Fruit fly (Drosophila melanogaster) whole organism, embryonic: Measurements from ENCODE around the gene kek6.
A peak's percentile ranks its signal among the peaks of the same experiment; 100 is the strongest.

Experiments
- Bgb ChIP-seq: fragments of 200-800 bp; sonication (Bioruptor generic); IDR thresholded peaks from 2 replicates; pipeline ENCODE4 v1.3.6; 2022; ENCODE audit warnings: missing biosample characterization, missing genetic modification characterization; ENCODE audit not compliant: partially characterized antibody
- CG11696 ChIP-seq: fragments of 200-800 bp; sonication (Bioruptor generic); IDR thresholded peaks from 2 replicates; pipeline ENCODE4 v1.3.6; 2022; ENCODE audit warnings: missing biosample characterization, missing genetic modification characterization
- CG1233 ChIP-seq: fragments of 200-800 bp; sonication (Bioruptor generic); optimal IDR thresholded peaks from 4 replicates; lab custom pipeline; 2018; ENCODE audit warnings: missing biosample characterization, mild to moderate bottlenecking, missing genetic modification characterization
- CG14860 ChIP-seq: fragments of 200-800 bp; sonication (Bioruptor generic); IDR thresholded peaks from 3 replicates; pipeline ENCODE4 v1.3.6; 2022; ENCODE audit warnings: missing biosample characterization, missing genetic modification characterization; ENCODE audit not compliant: partially characterized antibody
- CG17829 ChIP-seq: fragments of 200-800 bp; optimal IDR thresholded peaks from 2 replicates; lab custom pipeline; 2019; ENCODE audit warnings: missing biosample characterization, mild to moderate bottlenecking, missing genetic modification characterization, moderate library complexity
- CG2875 ChIP-seq: fragments of 200-800 bp; sonication (Bioruptor generic); optimal IDR thresholded peaks from 2 replicates; lab custom pipeline; 2017; ENCODE audit warnings: missing biosample characterization, mild to moderate bottlenecking, missing genetic modification characterization, missing genetic modification reagents
- CG3163 ChIP-seq: fragments of 200-800 bp; sonication (Bioruptor generic); optimal IDR thresholded peaks from 3 replicates; lab custom pipeline; 2016; ENCODE audit warnings: missing biosample characterization, missing genetic modification characterization
- CG32767 ChIP-seq: fragments of 200-800 bp; sonication (Bioruptor generic); IDR thresholded peaks from 2 replicates; pipeline ENCODE4 v1.3.6; 2022; ENCODE audit warnings: missing biosample characterization, missing genetic modification characterization
- CG3407 ChIP-seq: fragments of 200-800 bp; sonication (Bioruptor generic); optimal IDR thresholded peaks from 2 replicates; lab custom pipeline; 2018; ENCODE audit warnings: missing biosample characterization, mild to moderate bottlenecking, missing genetic modification characterization
- CG6791 ChIP-seq: fragments of 200-800 bp; sonication (Bioruptor generic); IDR thresholded peaks from 3 replicates; pipeline ENCODE4 v1.3.6; 2022; ENCODE audit warnings: missing biosample characterization, missing genetic modification characterization; ENCODE audit not compliant: partially characterized antibody
- CG8281 ChIP-seq: fragments of 200-800 bp; sonication (Bioruptor generic); optimal IDR thresholded peaks from 2 replicates; lab custom pipeline; 2018; ENCODE audit warnings: missing biosample characterization, mild to moderate bottlenecking, missing genetic modification characterization, moderate library complexity
- CoRest ChIP-seq: fragments of 200-800 bp; sonication (Bioruptor generic); optimal IDR thresholded peaks from 3 replicates; lab custom pipeline; 2018; ENCODE audit warnings: missing biosample characterization, mild to moderate bottlenecking, missing genetic modification characterization, moderate library complexity
- Drgx ChIP-seq: fragments of 200-800 bp; sonication (Bioruptor generic); IDR thresholded peaks from 2 replicates; pipeline ENCODE4 v1.3.6; 2022; ENCODE audit warnings: missing biosample characterization, missing genetic modification characterization
- Fer3 ChIP-seq: fragments of 200-800 bp; sonication (Bioruptor generic); optimal IDR thresholded peaks from 2 replicates; lab custom pipeline; 2018; ENCODE audit warnings: missing biosample characterization, mild to moderate bottlenecking, missing genetic modification characterization, moderate library complexity
- Jarid2 ChIP-seq: fragments of 200-800 bp; sonication (Bioruptor generic); optimal IDR thresholded peaks from 3 replicates; lab custom pipeline; 2017; ENCODE audit warnings: mild to moderate bottlenecking, missing biosample characterization, missing genetic modification reagents, missing genetic modification characterization
- Lpt ChIP-seq: fragments of >200 bp; optimal IDR thresholded peaks from 2 replicates; lab custom pipeline; 2018; ENCODE audit warnings: missing biosample characterization, missing genetic modification characterization
- NC2β ChIP-seq: fragments of 200-800 bp; sonication (Bioruptor generic); optimal IDR thresholded peaks from 2 replicates; lab custom pipeline; 2016; ENCODE audit warnings: missing biosample characterization, missing genetic modification characterization
- NFAT ChIP-seq: fragments of 200-800 bp; sonication (Bioruptor generic); IDR thresholded peaks from 2 replicates; pipeline ENCODE4 v1.3.6; 2022; ENCODE audit warnings: missing biosample characterization, missing genetic modification characterization
- PHDP ChIP-seq: fragments of 200-800 bp; sonication (Bioruptor generic); optimal IDR thresholded peaks from 3 replicates; lab custom pipeline; 2018; ENCODE audit warnings: missing biosample characterization, mild to moderate bottlenecking, missing genetic modification characterization, moderate library complexity
- Pdp1 ChIP-seq, 2 experiments: fragments of 200-800 bp; sonication (Bioruptor generic); optimal IDR thresholded peaks; 3 replicates each; lab custom pipeline; 2016; ENCODE audit warnings: missing biosample characterization in 2 of 2, missing genetic modification characterization in 2 of 2, mild to moderate bottlenecking in 1 of 2, moderate library complexity in 1 of 2
- Ravus ChIP-seq: fragments of 200-800 bp; sonication (Bioruptor generic); IDR thresholded peaks from 2 replicates; pipeline ENCODE4 v1.3.6; 2022; ENCODE audit warnings: missing biosample characterization, missing genetic modification characterization
- Rfx ChIP-seq: fragments of 200-800 bp; sonication (Bioruptor generic); IDR thresholded peaks from 2 replicates; pipeline ENCODE4 v1.3.6; 2022; ENCODE audit warnings: missing biosample characterization, missing genetic modification characterization
- Sry-β ChIP-seq: fragments of 200-800 bp; sonication (Bioruptor generic); optimal IDR thresholded peaks from 2 replicates; lab custom pipeline; 2018; ENCODE audit warnings: missing biosample characterization, mild to moderate bottlenecking, missing genetic modification characterization, moderate library complexity
- YL-1 ChIP-seq: fragments of 200-800 bp; sonication (Bioruptor generic); optimal IDR thresholded peaks from 3 replicates; lab custom pipeline; 2017; ENCODE audit warnings: missing biosample characterization, mild to moderate bottlenecking, missing genetic modification characterization
- ap ChIP-seq: fragments of 200-800 bp; sonication (Bioruptor generic); IDR thresholded peaks from 2 replicates; pipeline ENCODE4 v1.3.6; 2022; ENCODE audit warnings: missing biosample characterization, missing genetic modification characterization
- bab2 ChIP-seq: fragments of 200-800 bp; sonication (Bioruptor generic); optimal IDR thresholded peaks from 2 replicates; lab custom pipeline; 2016; ENCODE audit warnings: missing biosample characterization, missing genetic modification characterization
- bowl ChIP-seq: fragments of 200-800 bp; sonication (Bioruptor generic); IDR thresholded peaks from 2 replicates; pipeline ENCODE4 v1.3.6; 2022; ENCODE audit warnings: missing biosample characterization, missing genetic modification characterization
- chinmo ChIP-seq: fragments of 200-800 bp; sonication (Bioruptor generic); IDR thresholded peaks from 4 replicates; pipeline ENCODE4 v1.3.6; 2022; ENCODE audit warnings: missing biosample characterization, missing genetic modification characterization; ENCODE audit not compliant: partially characterized antibody
- chn ChIP-seq: fragments of 200-800 bp; sonication (Bioruptor generic); optimal IDR thresholded peaks from 2 replicates; lab custom pipeline; 2016; ENCODE audit warnings: missing biosample characterization, missing genetic modification characterization
- da ChIP-seq: fragments of 200-800 bp; sonication (Bioruptor generic); optimal IDR thresholded peaks from 2 replicates; lab custom pipeline; 2016; ENCODE audit warnings: missing biosample characterization, missing genetic modification characterization
- gcm ChIP-seq: fragments of 200-800 bp; sonication (Bioruptor generic); optimal IDR thresholded peaks from 2 replicates; lab custom pipeline; 2019; ENCODE audit warnings: missing biosample characterization, mild to moderate bottlenecking, missing genetic modification characterization, moderate library complexity
- ham ChIP-seq: fragments of 200-800 bp; sonication (Bioruptor generic); IDR thresholded peaks from 2 replicates; pipeline ENCODE4 v1.3.6; 2022; ENCODE audit warnings: missing biosample characterization, missing genetic modification characterization
- jigr1 ChIP-seq: fragments of 200-800 bp; sonication (Bioruptor generic); IDR thresholded peaks from 3 replicates; pipeline ENCODE4 v1.3.6; 2022; ENCODE audit warnings: missing biosample characterization, missing genetic modification characterization
- lola ChIP-seq, 3 experiments: fragments of >200 bp in 2 of 3; fragments of 200-800 bp in 1 of 3; sonication (Bioruptor generic) in 1 of 3; optimal IDR thresholded peaks; 2 replicates each; lab custom pipeline; 2017 to 2019; ENCODE audit warnings: missing biosample characterization in 3 of 3, missing genetic modification characterization in 3 of 3, mild to moderate bottlenecking in 1 of 3, moderate library complexity in 1 of 3
- lov ChIP-seq, 2 experiments: fragments of 200-800 bp in 1 of 2; fragments of >200 bp in 1 of 2; sonication (Bioruptor generic) in 1 of 2; IDR thresholded peaks in 1 of 2; optimal IDR thresholded peaks in 1 of 2; 2 replicates in 1 of 2; 3 replicates in 1 of 2; pipeline versions ENCODE4 v1.3.6 to Lab custom; 2017 to 2022; ENCODE audit warnings: missing biosample characterization in 1 of 2, missing genetic modification characterization in 1 of 2
- mld ChIP-seq: fragments of 200-800 bp; sonication (Bioruptor generic); IDR thresholded peaks from 3 replicates; pipeline ENCODE4 v1.3.6; 2022; ENCODE audit warnings: missing biosample characterization, missing genetic modification characterization; ENCODE audit not compliant: partially characterized antibody
- nmo ChIP-seq: fragments of 200-800 bp; sonication (Bioruptor generic); optimal IDR thresholded peaks from 2 replicates; lab custom pipeline; 2018; ENCODE audit warnings: missing biosample characterization, mild to moderate bottlenecking, missing genetic modification characterization, moderate library complexity
- nom ChIP-seq: fragments of 200-800 bp; sonication (Bioruptor generic); optimal IDR thresholded peaks from 2 replicates; lab custom pipeline; 2017; ENCODE audit warnings: missing biosample characterization, missing genetic modification characterization, mild to moderate bottlenecking, moderate library complexity, missing genetic modification reagents
- prd ChIP-seq, 3 experiments: fragments of >200 bp in 2 of 3; fragments of 200-800 bp in 1 of 3; sonication (Bioruptor generic) in 1 of 3; optimal IDR thresholded peaks in 2 of 3; IDR thresholded peaks in 1 of 3; 2 replicates in 2 of 3; 3 replicates in 1 of 3; pipeline versions ENCODE4 v1.3.6 to Lab custom; 2017 to 2022; ENCODE audit warnings: missing biosample characterization in 1 of 3, missing genetic modification characterization in 1 of 3
- run ChIP-seq: fragments of 200-800 bp; sonication (Bioruptor generic); optimal IDR thresholded peaks from 3 replicates; lab custom pipeline; 2018; ENCODE audit warnings: missing biosample characterization, mild to moderate bottlenecking, missing genetic modification characterization
- so ChIP-seq: fragments of 200-800 bp; sonication (Bioruptor generic); IDR thresholded peaks from 3 replicates; pipeline ENCODE4 v1.3.6; 2022; ENCODE audit warnings: missing biosample characterization, missing genetic modification characterization
- stwl ChIP-seq: fragments of 200-800 bp; sonication (Bioruptor generic); optimal IDR thresholded peaks from 3 replicates; lab custom pipeline; 2018; ENCODE audit warnings: missing biosample characterization, mild to moderate bottlenecking, missing genetic modification characterization, moderate library complexity
- tna ChIP-seq: fragments of 200-800 bp; sonication (Bioruptor generic); IDR thresholded peaks from 2 replicates; pipeline ENCODE4 v1.3.6; 2022; ENCODE audit warnings: missing biosample characterization, missing genetic modification characterization; ENCODE audit not compliant: partially characterized antibody
- trem ChIP-seq: fragments of 200-800 bp; optimal IDR thresholded peaks from 3 replicates; lab custom pipeline; 2019; ENCODE audit warnings: missing biosample characterization, mild to moderate bottlenecking, missing genetic modification characterization, moderate library complexity
- trh ChIP-seq: fragments of 200-800 bp; sonication (Bioruptor generic); optimal IDR thresholded peaks from 2 replicates; lab custom pipeline; 2016; ENCODE audit warnings: missing biosample characterization, missing genetic modification characterization
- unc-4 ChIP-seq: fragments of 200-800 bp; sonication (Bioruptor generic); IDR thresholded peaks from 2 replicates; pipeline ENCODE4 v1.3.6; 2022; ENCODE audit warnings: missing biosample characterization, missing genetic modification characterization; ENCODE audit not compliant: partially characterized antibody
- unpg ChIP-seq: fragments of 200-800 bp; sonication (Bioruptor generic); optimal IDR thresholded peaks from 3 replicates; lab custom pipeline; 2018; ENCODE audit warnings: missing biosample characterization, mild to moderate bottlenecking, missing genetic modification characterization, moderate library complexity
- wor ChIP-seq: fragments of 200-800 bp; sonication (Bioruptor generic); IDR thresholded peaks from 2 replicates; pipeline ENCODE4 v1.3.6; 2022; ENCODE audit warnings: missing biosample characterization, missing genetic modification characterization

Gene kek6

dm6 chr3R:31588374-31588773, 33.6 kb upstream of the kek6 start, which contains the start of gene CG1635 (continued):
- TF ChIP-seq CG1233 (GFP tag; lab: Kevin White, UChicago) (peak; percentile 99), jigr1 (GFP tag; lab: Robert Waterston, UW) (peak; percentile 97), trem (tag; lab: Kevin White, UChicago) (peak; percentile 97), Jarid2 (GFP tag; lab: Kevin White, UChicago) (peak; percentile 92), wor (GFP tag; lab: Robert Waterston, UW) (peak; percentile 99), CG32767 (peak; percentile 99), CoRest (tag; lab: Kevin White, UChicago) (peak; percentile 100), Rfx (GFP tag; lab: Robert Waterston, UW) (peak; percentile 99), Fer3 (tag; lab: Kevin White, UChicago) (peak; percentile 100), Bgb (GFP tag; lab: Robert Waterston, UW) (peak; percentile 63; the same call in 1 of the 2 replicates), CG2875 (GFP tag; lab: Kevin White, UChicago) (peak; percentile 99), tna (GFP tag; lab: Robert Waterston, UW) (peak; percentile 64; the same call in 1 of the 2 replicates), unpg (GFP tag; lab: Kevin White, UChicago) (peak; percentile 100), bowl (peak; percentile 99), prd (optimal IDR thresholded peaks at IDR 0.05; lab: Kevin White, UChicago) (no peak), prd (GFP tag; IDR thresholded peaks at IDR 0.05; lab: Robert Waterston, UW) (peak; percentile 99), YL-1 (GFP tag; lab: Kevin White, UChicago) (peak; percentile 99), CG8281 (tag; lab: Kevin White, UChicago) (peak; percentile 95), Pdp1 (GFP tag; optimal IDR thresholded peaks at IDR 0.05; lab: Kevin White, UChicago) (peak; percentile 91 to 95), Sry-β (GFP tag; lab: Kevin White, UChicago) (peak; percentile 77), nmo (GFP tag; lab: Kevin White, UChicago) (peak; percentile 97), mld (GFP tag; lab: Robert Waterston, UW) (0 out of 3 replicates have a peak, but pooled peaks have one; percentile 56), ap (GFP tag; lab: Robert Waterston, UW) (peak; percentile 99), lola (GFP tag; optimal IDR thresholded peaks at IDR 0.05; lab: Kevin White, UChicago) (peak in 1 of 3 experiments; percentile 99), CG11696 (peak; percentile 97), NC2β (GFP tag; lab: Kevin White, UChicago) (peak; percentile 97), trh (GFP tag; lab: Kevin White, UChicago) (peak; percentile 96), da (GFP tag; lab: Kevin White, UChicago) (peak; percentile 97), unc-4 (GFP tag; lab: Robert Waterston, UW) (0 out of 2 replicates have a peak, but pooled peaks have one; percentile 45), ham (GFP tag; lab: Robert Waterston, UW) (peak; percentile 98), NFAT (peak; percentile 99), CG3163 (GFP tag; lab: Kevin White, UChicago) (peak; percentile 89), chn (peak; percentile 98), bab2 (GFP tag; lab: Kevin White, UChicago) (peak; percentile 91), CG6791 (GFP tag; lab: Robert Waterston, UW) (peak; percentile 66; the same call in 2 of the 3 replicates), nom (GFP tag; lab: Kevin White, UChicago) (peak; percentile 94), chinmo (GFP tag; lab: Robert Waterston, UW) (no peak), Ravus (peak; percentile 98), CG3407 (peak; percentile 98), Drgx (GFP tag; lab: Robert Waterston, UW) (peak; percentile 100), run (peak; percentile 99), PHDP (tag; lab: Kevin White, UChicago) (peak; percentile 100), gcm (GFP tag; lab: Kevin White, UChicago) (peak; percentile 100), CG17829 (tag; lab: Kevin White, UChicago) (peak; percentile 100), so (GFP tag; lab: Robert Waterston, UW) (peak; percentile 100), lov (optimal IDR thresholded peaks at IDR 0.05; lab: Kevin White, UChicago) (no peak), lov (GFP tag; IDR thresholded peaks at IDR 0.05; lab: Robert Waterston, UW) (peak; percentile 98), stwl (tag; lab: Kevin White, UChicago) (peak; percentile 75), CG14860 (GFP tag; lab: Robert Waterston, UW) (peak; percentile 58; the same call in 2 of the 3 replicates), Lpt (GFP tag; lab: Kevin White, UChicago) (no peak)
